Fruit fly (Drosophila melanogaster): ENCODE data around the gene Cdep.

The Cdep gene

dm6 chr3R:4974514-4975314 lies 64.4 kb downstream of the Cdep start (continued):
- TF ChIP-seq kah (GFP tag; optimal IDR thresholded peaks at IDR 0.05) = no peak
- TF ChIP-seq Nf-YB (GFP tag; optimal IDR thresholded peaks at IDR 0.05) = no peak
- TF ChIP-seq CG3407 (GFP tag; optimal IDR thresholded peaks at IDR 0.05) = peak; percentile 5
- TF ChIP-seq CG13775 (GFP tag; optimal IDR thresholded peaks at IDR 0.05) = peak; percentile 14
- no peak for TF ChIP-seq HLH3B (GFP tag; IDR thresholded peaks at IDR 0.05)
- no peak for TF ChIP-seq CG13894 (tag; optimal IDR thresholded peaks at IDR 0.05)
- TF ChIP-seq CG31365 (tag; optimal IDR thresholded peaks at IDR 0.05) = no peak
- no peak for TF ChIP-seq ind (GFP tag; optimal IDR thresholded peaks at IDR 0.05)
- 0 out of 3 replicates have a peak, but pooled peaks have one; percentile 26 for TF ChIP-seq HLH4C (GFP tag; IDR thresholded peaks at IDR 0.05; ENCODE audit: partially characterized antibody)
- TF ChIP-seq CG9437 (GFP tag; optimal IDR thresholded peaks at IDR 0.05) = peak; percentile 29
- TF ChIP-seq ac (GFP tag; optimal IDR thresholded peaks at IDR 0.05) = no peak
- no peak for TF ChIP-seq Eip74EF (GFP tag; optimal IDR thresholded peaks at IDR 0.05)
- TF ChIP-seq luna (GFP tag; optimal IDR thresholded peaks at IDR 0.05) = no peak
- TF ChIP-seq gt (GFP tag; IDR thresholded peaks at IDR 0.05) = no peak
- TF ChIP-seq Sry-δ (GFP tag; optimal IDR thresholded peaks at IDR 0.05) = no peak
- TF ChIP-seq mirr (GFP tag; optimal IDR thresholded peaks at IDR 0.05) = no peak
- TF ChIP-seq ase (GFP tag; IDR thresholded peaks at IDR 0.05) = 0 out of 3 replicates have a peak, but pooled peaks have one; percentile 12
- TF ChIP-seq dpn (GFP tag; optimal IDR thresholded peaks at IDR 0.05) = no peak
- TF ChIP-seq CG31388 (GFP tag; optimal IDR thresholded peaks at IDR 0.05) = no peak
- TF ChIP-seq CG18011 (GFP tag; optimal IDR thresholded peaks at IDR 0.05) = no peak
- TF ChIP-seq CG10979 (tag; optimal IDR thresholded peaks at IDR 0.05) = peak; percentile 12
- TF ChIP-seq Side (GFP tag; optimal IDR thresholded peaks at IDR 0.05) = peak; percentile 10
- no peak for TF ChIP-seq cas (GFP tag; IDR thresholded peaks at IDR 0.05)
- TF ChIP-seq Chrac-16 (GFP tag; optimal IDR thresholded peaks at IDR 0.05) = peak; percentile 21
- TF ChIP-seq CG13424 (tag; optimal IDR thresholded peaks at IDR 0.05) = no peak
- TF ChIP-seq CG5245 (GFP tag; optimal IDR thresholded peaks at IDR 0.05) = no peak
- no peak for TF ChIP-seq pnt (GFP tag; optimal IDR thresholded peaks at IDR 0.05)
- TF ChIP-seq CG2875 (GFP tag; optimal IDR thresholded peaks at IDR 0.05) = no peak
- TF ChIP-seq chif (GFP tag; optimal IDR thresholded peaks at IDR 0.05) = peak in 1 of 2 experiments; percentile 11
- no peak for TF ChIP-seq Mrtf (GFP tag; IDR thresholded peaks at IDR 0.05)
- 0 out of 2 replicates have a peak, but pooled peaks have one; percentile 22 for TF ChIP-seq CG32767 (GFP tag; IDR thresholded peaks at IDR 0.05)
- TF ChIP-seq CG18262 (tag; optimal IDR thresholded peaks at IDR 0.05) = peak; percentile 51
- no peak for TF ChIP-seq ro (GFP tag; IDR thresholded peaks at IDR 0.05)
- peak; percentile 45 for TF ChIP-seq fd64A (GFP tag; optimal IDR thresholded peaks at IDR 0.05)
- TF ChIP-seq Dll (GFP tag; IDR thresholded peaks at IDR 0.05; ENCODE audit: partially characterized antibody) = no peak
- no peak for TF ChIP-seq Lpt (GFP tag; optimal IDR thresholded peaks at IDR 0.05)
- peak; percentile 76; the same call in 1 of the 3 replicates for TF ChIP-seq CG2199 (GFP tag; IDR thresholded peaks at IDR 0.05)
- no peak for TF ChIP-seq Fer1 (GFP tag; optimal IDR thresholded peaks at IDR 0.05)
- TF ChIP-seq ATbp (GFP tag; optimal IDR thresholded peaks at IDR 0.05) = peak; percentile 6
- no peak for TF ChIP-seq CG8290 (GFP tag; optimal IDR thresholded peaks at IDR 0.05)
- TF ChIP-seq CG8290 (tag; optimal IDR thresholded peaks at IDR 0.05) = peak in 1 of 2 experiments; percentile 26
- no peak for TF ChIP-seq scrt (GFP tag; optimal IDR thresholded peaks at IDR 0.05)
- no peak for TF ChIP-seq Usf (GFP tag; optimal IDR thresholded peaks at IDR 0.05)
- TF ChIP-seq TFAM (GFP tag; optimal IDR thresholded peaks at IDR 0.05) = no peak
- TF ChIP-seq CG11085 (GFP tag; IDR thresholded peaks at IDR 0.05) = no peak
- TF ChIP-seq pum (GFP tag; optimal IDR thresholded peaks at IDR 0.05) = no peak
- TF ChIP-seq CG7786 (GFP tag; optimal IDR thresholded peaks at IDR 0.05) = no peak
- peak; percentile 8 for TF ChIP-seq YL-1 (GFP tag; optimal IDR thresholded peaks at IDR 0.05)
- peak; percentile 46; the same call in 1 of the 3 replicates for TF ChIP-seq otp (GFP tag; IDR thresholded peaks at IDR 0.05)
